Worm (Caenorhabditis elegans): ENCODE results near the gene T28A11.18.

- TF ChIP-seq lin-39 (tag; optimal IDR thresholded peaks at IDR 0.05) (no peak), snpc-4 (tag; optimal IDR thresholded peaks at IDR 0.05) (no peak)
These were observed 40.5 kb downstream of the T28A11.18 start, which contains the start of gene K08D9.2 for ce11 chrV:3227373-3227772.
